Fruit fly (Drosophila melanogaster): Measurements from ENCODE around the gene CG4360.

dm6 chr3R:20293661-20294060, 34.1 kb downstream of the CG4360 start:
- TF ChIP-seq CG30020 (tag; optimal IDR thresholded peaks at IDR 0.05) (no peak), sens-2 (GFP tag; IDR thresholded peaks at IDR 0.05) (no peak), ewg (GFP tag; optimal IDR thresholded peaks at IDR 0.05) (no peak), CG43689 (GFP tag; IDR thresholded peaks at IDR 0.05) (no peak), CG8359 (GFP tag; optimal IDR thresholded peaks at IDR 0.05; ENCODE audit: borderline replicate concordance) (no peak), toy (GFP tag; IDR thresholded peaks at IDR 0.05) (no peak), Hr39 (optimal IDR thresholded peaks at IDR 0.05) (no peak)

Measured in whole organism, embryonic.